Fruit fly (Drosophila melanogaster) whole organism, embryonic: Measurements from ENCODE around the gene CG5608.

ENCODE experiments used
- BEAF-32 ChIP-seq: fragments of 200-800 bp; sonication (Bioruptor generic); optimal IDR thresholded peaks from 3 replicates; lab custom pipeline; 2017; ENCODE audit warnings: missing biosample characterization, missing genetic modification characterization, mild to moderate bottlenecking, moderate library complexity, missing genetic modification reagents
- CG11085 ChIP-seq: fragments of 200-800 bp; sonication (Bioruptor generic); IDR thresholded peaks from 2 replicates; pipeline ENCODE4 v1.3.6; 2022; ENCODE audit warnings: missing biosample characterization, missing genetic modification characterization
- CG12219 ChIP-seq: fragments of 200-800 bp; sonication (Bioruptor generic); optimal IDR thresholded peaks from 3 replicates; lab custom pipeline; 2018; ENCODE audit warnings: missing biosample characterization, mild to moderate bottlenecking, missing genetic modification characterization
- CG17361 ChIP-seq: fragments of 200-800 bp; sonication (Bioruptor generic); IDR thresholded peaks from 3 replicates; pipeline ENCODE4 v1.3.6; 2022; ENCODE audit warnings: missing biosample characterization, missing genetic modification characterization
- CG17802 ChIP-seq: fragments of 200-800 bp; sonication (Bioruptor generic); optimal IDR thresholded peaks from 2 replicates; lab custom pipeline; 2018; ENCODE audit warnings: missing biosample characterization, mild to moderate bottlenecking, missing genetic modification characterization, moderate library complexity
- CG18476 ChIP-seq: fragments of 200-800 bp; sonication (Bioruptor generic); optimal IDR thresholded peaks from 2 replicates; lab custom pipeline; 2016; ENCODE audit warnings: missing biosample characterization, mild to moderate bottlenecking, missing genetic modification characterization
- CG18764 ChIP-seq: fragments of 200-800 bp; sonication (Bioruptor generic); optimal IDR thresholded peaks from 3 replicates; lab custom pipeline; 2016; ENCODE audit warnings: missing biosample characterization, missing genetic modification characterization
- CG3065 ChIP-seq: fragments of 200-800 bp; sonication (Bioruptor generic); optimal IDR thresholded peaks from 2 replicates; lab custom pipeline; 2016; ENCODE audit warnings: missing biosample characterization, missing genetic modification characterization
- CG32772 ChIP-seq: fragments of 200-800 bp; sonication (Bioruptor generic); IDR thresholded peaks from 2 replicates; pipeline ENCODE4 v1.3.6; 2022; ENCODE audit warnings: missing biosample characterization, missing genetic modification characterization
- CG3838 ChIP-seq: fragments of 200-800 bp; sonication (Bioruptor generic); optimal IDR thresholded peaks from 3 replicates; lab custom pipeline; 2016; ENCODE audit warnings: missing biosample characterization, missing genetic modification characterization
- CG3995 ChIP-seq: fragments of 200-800 bp; sonication (Bioruptor generic); optimal IDR thresholded peaks from 3 replicates; lab custom pipeline; 2016; ENCODE audit warnings: missing biosample characterization, missing genetic modification characterization
- CG42726 ChIP-seq: fragments of 200-800 bp; sonication (Bioruptor generic); IDR thresholded peaks from 2 replicates; pipeline ENCODE4 v1.3.6; 2022; ENCODE audit warnings: missing biosample characterization, missing genetic modification characterization; ENCODE audit not compliant: partially characterized antibody
- CG8924 ChIP-seq: fragments of 200-800 bp; optimal IDR thresholded peaks from 3 replicates; lab custom pipeline; 2019; ENCODE audit warnings: missing biosample characterization, mild to moderate bottlenecking, missing genetic modification characterization, moderate library complexity
- Camta ChIP-seq: fragments of 200-800 bp; sonication (Bioruptor generic); optimal IDR thresholded peaks from 2 replicates; lab custom pipeline; 2016; ENCODE audit warnings: missing biosample characterization, missing genetic modification characterization
- D ChIP-seq, 2 experiments: fragments of 200-800 bp in 1 of 2; fragments of >200 bp in 1 of 2; sonication (Bioruptor generic) in 1 of 2; optimal IDR thresholded peaks; 2 replicates in 1 of 2; 3 replicates in 1 of 2; lab custom pipeline; 2017; ENCODE audit warnings: mild to moderate bottlenecking in 1 of 2, missing biosample characterization in 1 of 2, missing genetic modification characterization in 1 of 2, missing genetic modification reagents in 1 of 2
- Fer2 ChIP-seq: fragments of 200-800 bp; sonication (Bioruptor generic); optimal IDR thresholded peaks from 2 replicates; lab custom pipeline; 2018; ENCODE audit warnings: missing biosample characterization, mild to moderate bottlenecking, missing genetic modification characterization, moderate library complexity
- Fer3 ChIP-seq: fragments of 200-800 bp; sonication (Bioruptor generic); optimal IDR thresholded peaks from 2 replicates; lab custom pipeline; 2018; ENCODE audit warnings: missing biosample characterization, mild to moderate bottlenecking, missing genetic modification characterization, moderate library complexity
- H2.0 ChIP-seq: fragments of 200-800 bp; sonication (Bioruptor generic); IDR thresholded peaks from 2 replicates; pipeline ENCODE4 v1.3.6; 2022; ENCODE audit warnings: missing biosample characterization, missing genetic modification characterization
- HLH54F ChIP-seq: fragments of 200-800 bp; sonication (Bioruptor generic); optimal IDR thresholded peaks from 3 replicates; lab custom pipeline; 2016; ENCODE audit warnings: missing biosample characterization, missing genetic modification characterization
- Hmr ChIP-seq: fragments of 200-800 bp; sonication (Bioruptor generic); optimal IDR thresholded peaks from 3 replicates; lab custom pipeline; 2017; ENCODE audit warnings: mild to moderate bottlenecking, missing biosample characterization, missing genetic modification reagents, missing genetic modification characterization
- Hr51 ChIP-seq, 2 experiments: fragments of 200-800 bp; sonication (Bioruptor generic); optimal IDR thresholded peaks; 2 replicates in 1 of 2; 3 replicates in 1 of 2; lab custom pipeline; 2016 to 2018; ENCODE audit warnings: missing biosample characterization in 2 of 2, missing genetic modification characterization in 2 of 2, mild to moderate bottlenecking in 1 of 2, moderate library complexity in 1 of 2
- MTF-1 ChIP-seq: fragments of 200-800 bp; sonication (Bioruptor generic); optimal IDR thresholded peaks from 2 replicates; lab custom pipeline; 2018; ENCODE audit warnings: missing biosample characterization, mild to moderate bottlenecking, missing genetic modification characterization, borderline replicate concordance
- NC2β ChIP-seq: fragments of 200-800 bp; sonication (Bioruptor generic); optimal IDR thresholded peaks from 2 replicates; lab custom pipeline; 2016; ENCODE audit warnings: missing biosample characterization, missing genetic modification characterization
- Pdp1 ChIP-seq, 2 experiments: fragments of 200-800 bp; sonication (Bioruptor generic); optimal IDR thresholded peaks; 3 replicates each; lab custom pipeline; 2016; ENCODE audit warnings: missing biosample characterization in 2 of 2, missing genetic modification characterization in 2 of 2, mild to moderate bottlenecking in 1 of 2, moderate library complexity in 1 of 2
- Ssrp ChIP-seq: fragments of 200-800 bp; sonication (Bioruptor generic); optimal IDR thresholded peaks from 2 replicates; lab custom pipeline; 2018; ENCODE audit warnings: missing biosample characterization, mild to moderate bottlenecking, missing genetic modification characterization, moderate library complexity
- Xrp1 ChIP-seq: fragments of 200-800 bp; sonication (Bioruptor generic); IDR thresholded peaks from 2 replicates; pipeline ENCODE4 v1.3.6; 2022; ENCODE audit warnings: missing biosample characterization, missing genetic modification characterization
- YL-1 ChIP-seq: fragments of 200-800 bp; sonication (Bioruptor generic); optimal IDR thresholded peaks from 3 replicates; lab custom pipeline; 2017; ENCODE audit warnings: missing biosample characterization, mild to moderate bottlenecking, missing genetic modification characterization
- ap ChIP-seq: fragments of 200-800 bp; sonication (Bioruptor generic); IDR thresholded peaks from 2 replicates; pipeline ENCODE4 v1.3.6; 2022; ENCODE audit warnings: missing biosample characterization, missing genetic modification characterization
- ase ChIP-seq: fragments of 200-800 bp; sonication (Bioruptor generic); IDR thresholded peaks from 3 replicates; pipeline ENCODE4 v1.3.6; 2022; ENCODE audit warnings: missing biosample characterization, missing genetic modification characterization
- ato ChIP-seq: fragments of 200-800 bp; sonication (Bioruptor generic); IDR thresholded peaks from 2 replicates; pipeline ENCODE4 v1.3.6; 2022; ENCODE audit warnings: missing biosample characterization, missing genetic modification characterization; ENCODE audit not compliant: partially characterized antibody
- bigmax ChIP-seq: fragments of 200-800 bp; sonication (Bioruptor generic); optimal IDR thresholded peaks from 2 replicates; lab custom pipeline; 2018; ENCODE audit warnings: missing biosample characterization, mild to moderate bottlenecking, missing genetic modification characterization
- caup ChIP-seq: fragments of 200-800 bp; sonication (Bioruptor generic); optimal IDR thresholded peaks from 3 replicates; lab custom pipeline; 2017; ENCODE audit warnings: missing biosample characterization, mild to moderate bottlenecking, missing genetic modification characterization, moderate library complexity; ENCODE audit not compliant: severe bottlenecking
- cg ChIP-seq: fragments of 200-800 bp; sonication (Bioruptor generic); optimal IDR thresholded peaks from 3 replicates; lab custom pipeline; 2019; ENCODE audit warnings: missing biosample characterization, mild to moderate bottlenecking, missing genetic modification characterization, moderate library complexity
- dan ChIP-seq: fragments of 200-800 bp; sonication (Bioruptor generic); IDR thresholded peaks from 2 replicates; pipeline ENCODE4 v1.3.6; 2022; ENCODE audit warnings: missing biosample characterization, missing genetic modification characterization
- dm ChIP-seq: fragments of 200-800 bp; sonication (Bioruptor generic); optimal IDR thresholded peaks from 3 replicates; lab custom pipeline; 2016; ENCODE audit warnings: missing biosample characterization, missing genetic modification characterization
- eve ChIP-seq, 2 experiments: fragments of >200 bp; optimal IDR thresholded peaks; 2 replicates each; lab custom pipeline; 2017; ENCODE audit warnings: missing biosample characterization in 2 of 2, missing genetic modification characterization in 2 of 2
- ftz-f1 ChIP-seq: fragments of 200-800 bp; sonication (Bioruptor generic); optimal IDR thresholded peaks from 2 replicates; lab custom pipeline; 2016; ENCODE audit warnings: missing biosample characterization, missing genetic modification characterization
- gcm2 ChIP-seq: fragments of 200-800 bp; sonication (Bioruptor generic); optimal IDR thresholded peaks from 2 replicates; lab custom pipeline; 2016; ENCODE audit warnings: missing biosample characterization, missing genetic modification characterization
- hkb ChIP-seq, 2 experiments: fragments of 200-800 bp in 1 of 2; fragments of >200 bp in 1 of 2; sonication (Bioruptor generic) in 1 of 2; IDR thresholded peaks in 1 of 2; optimal IDR thresholded peaks in 1 of 2; 2 replicates each; pipeline versions ENCODE4 v1.3.6 to Lab custom; 2017 to 2022; ENCODE audit warnings: missing biosample characterization in 1 of 2, missing genetic modification characterization in 1 of 2
- insv ChIP-seq, 2 experiments: fragments of 200-800 bp; sonication (Bioruptor generic); optimal IDR thresholded peaks; 3 replicates each; lab custom pipeline; 2016 to 2018; ENCODE audit warnings: missing biosample characterization in 2 of 2, missing genetic modification characterization in 2 of 2
- mam ChIP-seq: fragments of 200-800 bp; sonication (Bioruptor generic); optimal IDR thresholded peaks from 3 replicates; lab custom pipeline; 2016; ENCODE audit warnings: missing biosample characterization, missing genetic modification characterization
- org-1 ChIP-seq: fragments of 200-800 bp; sonication (Bioruptor generic); optimal IDR thresholded peaks from 2 replicates; lab custom pipeline; 2017; ENCODE audit warnings: missing biosample characterization, missing genetic modification characterization
- pnt ChIP-seq: fragments of 200-800 bp; sonication (Bioruptor generic); optimal IDR thresholded peaks from 3 replicates; lab custom pipeline; 2016; ENCODE audit warnings: missing biosample characterization, missing genetic modification characterization
- ranshi ChIP-seq: fragments of 200-800 bp; sonication (Bioruptor generic); IDR thresholded peaks from 2 replicates; pipeline ENCODE4 v1.3.6; 2022; ENCODE audit warnings: missing biosample characterization, missing genetic modification characterization
- row ChIP-seq: fragments of 200-800 bp; sonication (Bioruptor generic); IDR thresholded peaks from 3 replicates; pipeline ENCODE4 v1.3.6; 2022; ENCODE audit warnings: missing biosample characterization, missing genetic modification characterization
- slp2 ChIP-seq: fragments of 200-800 bp; sonication (Bioruptor generic); optimal IDR thresholded peaks from 2 replicates; lab custom pipeline; 2016; ENCODE audit warnings: missing biosample characterization, missing genetic modification characterization
- sug ChIP-seq: fragments of 200-800 bp; optimal IDR thresholded peaks from 2 replicates; lab custom pipeline; 2019; ENCODE audit warnings: missing biosample characterization, mild to moderate bottlenecking, missing genetic modification characterization, moderate library complexity
- tx ChIP-seq: fragments of 200-800 bp; sonication (Bioruptor generic); optimal IDR thresholded peaks from 2 replicates; lab custom pipeline; 2016; ENCODE audit warnings: missing biosample characterization, missing genetic modification characterization

Gene CG5608

dm6 chr3R:12439401-12440143, 25.5 kb downstream of the CG5608 start, which contains the start of gene Desat1 (continued):
- TF ChIP-seq ranshi (GFP tag; lab: Robert Waterston, UW) (no peak), ato (GFP tag; lab: Robert Waterston, UW) (peak; percentile 86), Hr51 (GFP tag; optimal IDR thresholded peaks at IDR 0.05; lab: Kevin White, UChicago) (no peak), bigmax (GFP tag; lab: Kevin White, UChicago) (no peak), slp2 (no peak), insv (GFP tag; optimal IDR thresholded peaks at IDR 0.05; lab: Kevin White, UChicago) (peak; percentile 86 to 97), H2.0 (no peak), CG3995 (GFP tag; lab: Kevin White, UChicago) (peak; percentile 19), CG3838 (GFP tag; lab: Kevin White, UChicago) (no peak), CG11085 (GFP tag; lab: Robert Waterston, UW) (no peak), CG8924 (tag; lab: Kevin White, UChicago) (peak; percentile 34), CG17802 (tag; lab: Kevin White, UChicago) (no peak), D (optimal IDR thresholded peaks at IDR 0.05; lab: Kevin White, UChicago) (no peak), D (GFP tag; optimal IDR thresholded peaks at IDR 0.05; lab: Kevin White, UChicago) (no peak), CG42726 (GFP tag; lab: Robert Waterston, UW) (peak; percentile 58; the same call in 1 of the 2 replicates), row (GFP tag; lab: Robert Waterston, UW) (peak; percentile 60), Fer2 (no peak), Pdp1 (GFP tag; optimal IDR thresholded peaks at IDR 0.05; lab: Kevin White, UChicago) (peak in 1 of 2 experiments; percentile 60), CG12219 (no peak), ase (no peak), ap (GFP tag; lab: Robert Waterston, UW) (no peak), YL-1 (peak; percentile 55), pnt (GFP tag; lab: Kevin White, UChicago) (no peak), hkb (optimal IDR thresholded peaks at IDR 0.05; lab: Kevin White, UChicago) (no peak), hkb (GFP tag; IDR thresholded peaks at IDR 0.05; lab: Robert Waterston, UW) (no peak), Camta (GFP tag; lab: Kevin White, UChicago) (no peak), Xrp1 (GFP tag; lab: Robert Waterston, UW) (no peak), mam (GFP tag; lab: Kevin White, UChicago) (no peak), CG18764 (GFP tag; lab: Kevin White, UChicago) (no peak), CG32772 (GFP tag; lab: Robert Waterston, UW) (no peak), gcm2 (GFP tag; lab: Kevin White, UChicago) (no peak), CG18476 (no peak), org-1 (GFP tag; lab: Kevin White, UChicago) (no peak), MTF-1 (GFP tag; lab: Kevin White, UChicago) (no peak), dm (GFP tag; lab: Kevin White, UChicago) (no peak), HLH54F (GFP tag; lab: Kevin White, UChicago) (no peak), dan (GFP tag; lab: Robert Waterston, UW) (no peak), caup (no peak), NC2β (GFP tag; lab: Kevin White, UChicago) (peak; percentile 4), tx (GFP tag; lab: Kevin White, UChicago) (no peak), Fer3 (tag; lab: Kevin White, UChicago) (no peak), Hmr (GFP tag; lab: Kevin White, UChicago) (no peak), Ssrp (tag; lab: Kevin White, UChicago) (no peak), CG3065 (GFP tag; lab: Kevin White, UChicago) (no peak), BEAF-32 (GFP tag; lab: Kevin White, UChicago) (peak; percentile 88), cg (GFP tag; lab: Kevin White, UChicago) (no peak), sug (peak; percentile 22), ftz-f1 (peak; percentile 8), CG17361 (GFP tag; lab: Robert Waterston, UW) (peak; percentile 26; the same call in 1 of the 3 replicates), eve (GFP tag; optimal IDR thresholded peaks at IDR 0.05; lab: Kevin White, UChicago) (no peak)
